Fruit fly (Drosophila melanogaster) whole organism, embryonic: ENCODE results near the gene TotX.

ENCODE experiments used
- CG10959 ChIP-seq: fragments of 200-800 bp; sonication (Bioruptor generic); IDR thresholded peaks from 2 replicates; pipeline ENCODE4 v1.3.6; 2022; ENCODE audit warnings: missing biosample characterization, missing genetic modification characterization
- CG10979 ChIP-seq: fragments of 200-800 bp; sonication (Bioruptor generic); optimal IDR thresholded peaks from 2 replicates; lab custom pipeline; 2018; ENCODE audit warnings: missing biosample characterization, mild to moderate bottlenecking, missing genetic modification characterization, moderate library complexity
- CG11456 ChIP-seq: fragments of 200-800 bp; sonication (Bioruptor generic); IDR thresholded peaks from 3 replicates; pipeline ENCODE4 v1.3.6; 2022; ENCODE audit warnings: missing biosample characterization, missing genetic modification characterization
- CG12236 ChIP-seq: fragments of 200-800 bp; sonication (Bioruptor generic); optimal IDR thresholded peaks from 2 replicates; lab custom pipeline; 2016; ENCODE audit warnings: missing biosample characterization, missing genetic modification characterization
- CG13123 ChIP-seq: fragments of 200-800 bp; sonication (Bioruptor generic); optimal IDR thresholded peaks from 2 replicates; lab custom pipeline; 2016; ENCODE audit warnings: missing biosample characterization, missing genetic modification characterization
- CG1529 ChIP-seq: fragments of 200-800 bp; sonication (Bioruptor generic); optimal IDR thresholded peaks from 3 replicates; lab custom pipeline; 2018; ENCODE audit warnings: missing biosample characterization, missing genetic modification characterization
- CG15514 ChIP-seq: fragments of 200-800 bp; sonication (Bioruptor generic); optimal IDR thresholded peaks from 3 replicates; lab custom pipeline; 2017; ENCODE audit warnings: missing biosample characterization, missing genetic modification characterization, mild to moderate bottlenecking, moderate library complexity, missing genetic modification reagents
- CG1603 ChIP-seq: fragments of 200-800 bp; sonication (Bioruptor generic); optimal IDR thresholded peaks from 2 replicates; lab custom pipeline; 2019; ENCODE audit warnings: missing biosample characterization, mild to moderate bottlenecking, missing genetic modification characterization, moderate library complexity
- CG17186 ChIP-seq: fragments of 200-800 bp; sonication (Bioruptor generic); optimal IDR thresholded peaks from 3 replicates; lab custom pipeline; 2017; ENCODE audit warnings: missing biosample characterization, missing genetic modification reagents, missing genetic modification characterization
- CG18011 ChIP-seq: fragments of 200-800 bp; sonication (Bioruptor generic); optimal IDR thresholded peaks from 2 replicates; lab custom pipeline; 2017; ENCODE audit warnings: missing biosample characterization, missing genetic modification characterization, mild to moderate bottlenecking, moderate library complexity, missing genotype
- CG30431 ChIP-seq: fragments of 200-800 bp; sonication (Bioruptor generic); optimal IDR thresholded peaks from 2 replicates; lab custom pipeline; 2017; ENCODE audit warnings: missing biosample characterization, missing genetic modification characterization
- CG31365 ChIP-seq: fragments of 200-800 bp; sonication (Bioruptor generic); optimal IDR thresholded peaks from 2 replicates; lab custom pipeline; 2018; ENCODE audit warnings: missing biosample characterization, mild to moderate bottlenecking, missing genetic modification characterization
- CG34376 ChIP-seq: fragments of 200-800 bp; sonication (Bioruptor generic); optimal IDR thresholded peaks from 2 replicates; lab custom pipeline; 2018; ENCODE audit warnings: missing biosample characterization, mild to moderate bottlenecking, missing genetic modification characterization
- CG7745 ChIP-seq: fragments of 200-800 bp; sonication (Bioruptor generic); optimal IDR thresholded peaks from 2 replicates; lab custom pipeline; 2018; ENCODE audit warnings: missing biosample characterization, mild to moderate bottlenecking, missing genetic modification characterization, moderate library complexity
- CG7839 ChIP-seq: fragments of 200-800 bp; sonication (Bioruptor generic); optimal IDR thresholded peaks from 3 replicates; lab custom pipeline; 2018; ENCODE audit warnings: missing biosample characterization, mild to moderate bottlenecking, missing genetic modification characterization, moderate library complexity
- Dip2 ChIP-seq: fragments of 200-800 bp; sonication (Bioruptor generic); IDR thresholded peaks from 2 replicates; pipeline ENCODE4 v1.3.6; 2022; ENCODE audit warnings: missing biosample characterization, missing genetic modification characterization
- Eip74EF ChIP-seq, 2 experiments: fragments of 200-800 bp in 1 of 2; fragments of >200 bp in 1 of 2; sonication (Bioruptor generic) in 1 of 2; optimal IDR thresholded peaks; 2 replicates each; lab custom pipeline; 2017 to 2019; ENCODE audit warnings: missing biosample characterization in 2 of 2, missing genetic modification characterization in 2 of 2, mild to moderate bottlenecking in 1 of 2, moderate library complexity in 1 of 2
- H15 ChIP-seq: fragments of 200-800 bp; sonication (Bioruptor generic); IDR thresholded peaks from 3 replicates; pipeline ENCODE4 v1.3.6; 2022; ENCODE audit warnings: missing biosample characterization, missing genetic modification characterization
- HLH4C ChIP-seq: fragments of 200-800 bp; sonication (Bioruptor generic); IDR thresholded peaks from 3 replicates; pipeline ENCODE4 v1.3.6; 2022; ENCODE audit warnings: missing biosample characterization, missing genetic modification characterization; ENCODE audit not compliant: partially characterized antibody
- Max ChIP-seq: fragments of 200-800 bp; sonication (Bioruptor generic); optimal IDR thresholded peaks from 2 replicates; lab custom pipeline; 2016; ENCODE audit warnings: missing biosample characterization, mild to moderate bottlenecking, missing genetic modification characterization
- NFAT ChIP-seq: fragments of 200-800 bp; sonication (Bioruptor generic); IDR thresholded peaks from 2 replicates; pipeline ENCODE4 v1.3.6; 2022; ENCODE audit warnings: missing biosample characterization, missing genetic modification characterization
- Oaz ChIP-seq: fragments of 200-800 bp; sonication (Bioruptor generic); IDR thresholded peaks from 2 replicates; pipeline ENCODE4 v1.3.6; 2022; ENCODE audit warnings: missing biosample characterization, missing genetic modification characterization
- Six4 ChIP-seq: fragments of 200-800 bp; sonication (Bioruptor generic); optimal IDR thresholded peaks from 2 replicates; lab custom pipeline; 2016; ENCODE audit warnings: missing biosample characterization, missing genetic modification characterization
- aop ChIP-seq: fragments of 200-800 bp; sonication (Bioruptor generic); IDR thresholded peaks from 2 replicates; pipeline ENCODE4 v1.3.6; 2022; ENCODE audit warnings: missing biosample characterization, missing genetic modification characterization
- chinmo ChIP-seq: fragments of 200-800 bp; sonication (Bioruptor generic); IDR thresholded peaks from 4 replicates; pipeline ENCODE4 v1.3.6; 2022; ENCODE audit warnings: missing biosample characterization, missing genetic modification characterization; ENCODE audit not compliant: partially characterized antibody
- crol ChIP-seq: fragments of 200-800 bp; sonication (Bioruptor generic); IDR thresholded peaks from 2 replicates; pipeline ENCODE4 v1.3.6; 2022; ENCODE audit warnings: missing biosample characterization, missing genetic modification characterization
- da ChIP-seq: fragments of 200-800 bp; sonication (Bioruptor generic); optimal IDR thresholded peaks from 2 replicates; lab custom pipeline; 2016; ENCODE audit warnings: missing biosample characterization, missing genetic modification characterization
- dimm ChIP-seq: fragments of 200-800 bp; sonication (Bioruptor generic); IDR thresholded peaks from 2 replicates; pipeline ENCODE4 v1.3.6; 2022; ENCODE audit warnings: missing biosample characterization, missing genetic modification characterization
- disco-r ChIP-seq: fragments of 200-800 bp; sonication (Bioruptor generic); optimal IDR thresholded peaks from 2 replicates; lab custom pipeline; 2016; ENCODE audit warnings: missing biosample characterization, missing genetic modification characterization
- dysf ChIP-seq: fragments of 200-800 bp; sonication (Bioruptor generic); IDR thresholded peaks from 3 replicates; pipeline ENCODE4 v1.3.6; 2022; ENCODE audit warnings: missing biosample characterization, missing genetic modification characterization
- ewg ChIP-seq: fragments of 200-800 bp; sonication (Bioruptor generic); optimal IDR thresholded peaks from 3 replicates; lab custom pipeline; 2017; ENCODE audit warnings: mild to moderate bottlenecking, missing biosample characterization, missing genetic modification reagents, missing genetic modification characterization
- gce ChIP-seq: fragments of 200-800 bp; sonication (Bioruptor generic); IDR thresholded peaks from 3 replicates; pipeline ENCODE4 v1.3.6; 2022; ENCODE audit warnings: missing biosample characterization, missing genetic modification characterization
- gcm ChIP-seq: fragments of 200-800 bp; sonication (Bioruptor generic); optimal IDR thresholded peaks from 2 replicates; lab custom pipeline; 2019; ENCODE audit warnings: missing biosample characterization, mild to moderate bottlenecking, missing genetic modification characterization, moderate library complexity
- h ChIP-seq: fragments of >200 bp; optimal IDR thresholded peaks from 2 replicates; lab custom pipeline; 2017
- ind ChIP-seq: fragments of 200-800 bp; sonication (Bioruptor generic); optimal IDR thresholded peaks from 3 replicates; lab custom pipeline; 2016; ENCODE audit warnings: missing biosample characterization, missing genetic modification characterization
- knrl ChIP-seq: fragments of 200-800 bp; sonication (Bioruptor generic); IDR thresholded peaks from 3 replicates; pipeline ENCODE4 v1.3.6; 2022; ENCODE audit warnings: missing biosample characterization, missing genetic modification characterization; ENCODE audit not compliant: partially characterized antibody
- nom ChIP-seq: fragments of 200-800 bp; sonication (Bioruptor generic); optimal IDR thresholded peaks from 2 replicates; lab custom pipeline; 2017; ENCODE audit warnings: missing biosample characterization, missing genetic modification characterization, mild to moderate bottlenecking, moderate library complexity, missing genetic modification reagents
- pzg ChIP-seq: fragments of 200-800 bp; sonication (Bioruptor generic); optimal IDR thresholded peaks from 3 replicates; lab custom pipeline; 2018; ENCODE audit warnings: missing biosample characterization, mild to moderate bottlenecking, missing genetic modification characterization, moderate library complexity
- run ChIP-seq: fragments of 200-800 bp; sonication (Bioruptor generic); optimal IDR thresholded peaks from 3 replicates; lab custom pipeline; 2018; ENCODE audit warnings: missing biosample characterization, mild to moderate bottlenecking, missing genetic modification characterization
- scrt ChIP-seq: fragments of 200-800 bp; sonication (Bioruptor generic); optimal IDR thresholded peaks from 2 replicates; lab custom pipeline; 2018; ENCODE audit warnings: missing biosample characterization, mild to moderate bottlenecking, missing genetic modification characterization, moderate library complexity
- seq ChIP-seq: fragments of 200-800 bp; sonication (Bioruptor generic); IDR thresholded peaks from 2 replicates; pipeline ENCODE4 v1.3.6; 2022; ENCODE audit warnings: missing biosample characterization, missing genetic modification characterization
- shn ChIP-seq: fragments of 200-800 bp; sonication (Bioruptor generic); optimal IDR thresholded peaks from 3 replicates; lab custom pipeline; 2016; ENCODE audit warnings: missing biosample characterization, missing genetic modification characterization
- vfl ChIP-seq: fragments of 200-800 bp; sonication (Bioruptor generic); optimal IDR thresholded peaks from 2 replicates; lab custom pipeline; 2016; ENCODE audit warnings: missing biosample characterization, missing genetic modification characterization

The TotX gene

dm6 chr3R:20872688-20873087, 32.6 kb downstream of the TotX start, which contains the start of gene TotC:
TotC (plus strand) TSS chr3R:20872988.
- TF ChIP-seq nom: no peak
- no peak for TF ChIP-seq Oaz (GFP tag; lab: Robert Waterston, UW)
- TF ChIP-seq gcm (GFP tag; lab: Kevin White, UChicago): no peak
- no peak for TF ChIP-seq CG10959 (GFP tag; lab: Robert Waterston, UW)
- no peak for TF ChIP-seq CG7839 (tag; lab: Kevin White, UChicago)
- no peak for TF ChIP-seq Eip74EF (GFP tag; optimal IDR thresholded peaks at IDR 0.05; lab: Kevin White, UChicago)

DNA sequence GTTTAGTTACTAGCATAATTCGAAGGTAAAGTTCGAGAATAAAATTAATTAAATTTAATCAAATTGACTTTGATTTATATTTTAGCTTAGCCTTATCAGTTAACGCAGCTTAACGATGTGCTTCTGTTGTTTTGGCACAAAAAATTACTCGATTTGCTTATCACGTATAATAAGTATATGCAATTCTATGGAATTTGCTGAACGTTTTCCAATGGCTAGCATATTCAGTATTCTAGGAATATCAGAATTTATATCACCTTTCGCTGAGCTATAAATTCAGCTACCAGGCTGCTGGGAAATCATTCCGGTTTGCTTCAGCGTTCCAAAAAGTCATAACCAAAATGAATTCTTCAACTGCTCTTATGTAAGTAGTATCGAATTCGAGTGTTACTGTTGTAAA, 34.6 kb downstream of the TotX start, which contains the start of gene TotA:
TotA (plus strand) TSS at position 301 of the 400 bp plus-strand sequence.
- no peak for TF ChIP-seq gce (GFP tag; lab: Robert Waterston, UW)
- no peak for TF ChIP-seq da (GFP tag; lab: Kevin White, UChicago)
- no peak for TF ChIP-seq dimm (GFP tag; lab: Robert Waterston, UW)
- no peak for TF ChIP-seq Six4 (GFP tag; lab: Kevin White, UChicago)
- no peak for TF ChIP-seq Dip2 (GFP tag; lab: Robert Waterston, UW)

- TF ChIP-seq ewg: peak; percentile 100
- no peak for TF ChIP-seq disco-r (GFP tag; lab: Kevin White, UChicago)
- peak; percentile 42; the same call in 1 of the 2 replicates for TF ChIP-seq seq (GFP tag; lab: Robert Waterston, UW)
- 0 out of 2 replicates have a peak, but pooled peaks have one; percentile 14 for TF ChIP-seq NFAT
- peak; percentile 70 for TF ChIP-seq CG31365 (tag; lab: Kevin White, UChicago)
- no peak for TF ChIP-seq Max
- peak; percentile 87 for TF ChIP-seq scrt (GFP tag; lab: Kevin White, UChicago)
- TF ChIP-seq CG17186 (GFP tag; lab: Kevin White, UChicago): no peak
- peak; percentile 43 for TF ChIP-seq pzg
- TF ChIP-seq CG10979 (tag; lab: Kevin White, UChicago): no peak
- TF ChIP-seq H15: 0 out of 3 replicates have a peak, but pooled peaks have one; percentile 18
- peak; percentile 88 for TF ChIP-seq CG15514
- no peak for TF ChIP-seq crol (GFP tag; lab: Robert Waterston, UW)
These were observed 39.1 kb downstream of the TotX start, which contains the start of gene KaiR1D for dm6 chr3R:20866204-20866603. KaiR1D (minus strand) TSS chr3R:20866231.

DNA sequence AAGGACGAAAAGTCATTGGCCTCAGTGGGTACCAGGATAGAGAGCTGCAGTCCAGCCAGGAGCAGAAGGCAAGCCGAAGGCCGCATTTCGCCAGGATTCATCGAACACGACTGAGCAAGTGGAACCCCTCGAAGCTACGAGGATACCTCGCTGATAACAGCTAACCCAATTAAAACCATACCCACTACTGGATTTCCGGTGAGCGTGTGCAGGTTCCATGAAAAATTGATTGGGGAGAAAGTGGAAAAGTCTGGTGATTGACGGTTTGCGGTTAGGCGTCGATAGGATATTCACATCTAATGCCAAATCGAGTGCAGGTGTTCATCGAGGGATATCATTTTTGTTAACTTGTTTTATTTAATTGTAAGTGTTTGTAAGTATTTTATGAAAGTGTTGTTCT, 45.5 kb downstream of the TotX start, which contains the start of gene Ir93a:
Ir93a (minus strand) TSS at position 101 of the 400 bp plus-strand sequence.
- TF ChIP-seq CG18011 (GFP tag; lab: Kevin White, UChicago) (no peak), shn (GFP tag; lab: Kevin White, UChicago) (no peak), CG12236 (GFP tag; lab: Kevin White, UChicago) (no peak), CG11456 (GFP tag; lab: Robert Waterston, UW) (no peak), CG7745 (tag; lab: Kevin White, UChicago) (no peak), CG13123 (no peak), CG30431 (no peak), h (lab: Kevin White, UChicago) (no peak), run (tag; lab: Kevin White, UChicago) (no peak), chinmo (GFP tag; lab: Robert Waterston, UW) (no peak), CG1603 (tag; lab: Kevin White, UChicago) (no peak), knrl (no peak), CG34376 (no peak), dysf (no peak), ind (GFP tag; lab: Kevin White, UChicago) (no peak), CG1529 (no peak), HLH4C (GFP tag; lab: Robert Waterston, UW) (no peak), aop (no peak), da (GFP tag; lab: Kevin White, UChicago) (no peak), vfl (GFP tag; lab: Kevin White, UChicago) (no peak)
